Fruit fly (Drosophila melanogaster) whole organism, embryonic: ENCODE results near the gene Rack1.

ENCODE experiments used
- B-H2 ChIP-seq: fragments of 200-800 bp; sonication (Bioruptor generic); optimal IDR thresholded peaks from 2 replicates; lab custom pipeline; 2018; ENCODE audit warnings: missing biosample characterization, mild to moderate bottlenecking, missing genetic modification characterization
- CG10267 ChIP-seq: fragments of 200-800 bp; sonication (Bioruptor generic); optimal IDR thresholded peaks from 2 replicates; lab custom pipeline; 2018; ENCODE audit warnings: missing biosample characterization, mild to moderate bottlenecking, missing genetic modification characterization, moderate library complexity
- CG12391 ChIP-seq: fragments of 200-800 bp; sonication (Bioruptor generic); optimal IDR thresholded peaks from 3 replicates; lab custom pipeline; 2018; ENCODE audit warnings: missing biosample characterization, mild to moderate bottlenecking, missing genetic modification characterization, moderate library complexity
- CG13287 ChIP-seq: fragments of 200-800 bp; sonication (Bioruptor generic); IDR thresholded peaks from 2 replicates; pipeline ENCODE4 v1.3.6; 2022; ENCODE audit warnings: missing biosample characterization, missing genetic modification characterization; ENCODE audit not compliant: partially characterized antibody
- CG1647 ChIP-seq: fragments of 200-800 bp; sonication (Bioruptor generic); optimal IDR thresholded peaks from 3 replicates; lab custom pipeline; 2016; ENCODE audit warnings: missing biosample characterization, missing genetic modification characterization
- CG17361 ChIP-seq: fragments of 200-800 bp; sonication (Bioruptor generic); IDR thresholded peaks from 3 replicates; pipeline ENCODE4 v1.3.6; 2022; ENCODE audit warnings: missing biosample characterization, missing genetic modification characterization
- CG18599 ChIP-seq: fragments of 200-800 bp; sonication (Bioruptor generic); optimal IDR thresholded peaks from 3 replicates; lab custom pipeline; 2017; ENCODE audit warnings: missing biosample characterization, missing genetic modification characterization, mild to moderate bottlenecking, moderate library complexity, missing genetic modification reagents
- CG18764 ChIP-seq: fragments of 200-800 bp; sonication (Bioruptor generic); optimal IDR thresholded peaks from 3 replicates; lab custom pipeline; 2016; ENCODE audit warnings: missing biosample characterization, missing genetic modification characterization
- CG2120 ChIP-seq: fragments of 200-800 bp; sonication (Bioruptor generic); optimal IDR thresholded peaks from 3 replicates; lab custom pipeline; 2016; ENCODE audit warnings: missing biosample characterization, missing genetic modification characterization
- CG2678 ChIP-seq: fragments of 200-800 bp; sonication (Bioruptor generic); optimal IDR thresholded peaks from 3 replicates; lab custom pipeline; 2019; ENCODE audit warnings: missing biosample characterization, mild to moderate bottlenecking, missing genetic modification characterization, moderate library complexity
- CG32767 ChIP-seq: fragments of 200-800 bp; sonication (Bioruptor generic); IDR thresholded peaks from 2 replicates; pipeline ENCODE4 v1.3.6; 2022; ENCODE audit warnings: missing biosample characterization, missing genetic modification characterization
- CG6689 ChIP-seq: fragments of 200-800 bp; sonication (Bioruptor generic); IDR thresholded peaks from 2 replicates; pipeline ENCODE4 v1.3.6; 2022; ENCODE audit warnings: missing biosample characterization, missing genetic modification characterization
- CG9215 ChIP-seq: fragments of 200-800 bp; sonication (Bioruptor generic); IDR thresholded peaks from 2 replicates; pipeline ENCODE4 v1.3.6; 2022; ENCODE audit warnings: missing biosample characterization, missing genetic modification characterization
- CG9817 ChIP-seq: fragments of 200-800 bp; sonication (Bioruptor generic); optimal IDR thresholded peaks from 2 replicates; lab custom pipeline; 2018; ENCODE audit warnings: missing biosample characterization, mild to moderate bottlenecking, missing genetic modification characterization, moderate library complexity
- CkIIα-i1 ChIP-seq: fragments of 200-800 bp; sonication (Bioruptor generic); IDR thresholded peaks from 2 replicates; pipeline ENCODE4 v1.3.6; 2022; ENCODE audit warnings: missing biosample characterization, missing genetic modification characterization
- Dip2 ChIP-seq: fragments of 200-800 bp; sonication (Bioruptor generic); IDR thresholded peaks from 2 replicates; pipeline ENCODE4 v1.3.6; 2022; ENCODE audit warnings: missing biosample characterization, missing genetic modification characterization
- Ets65A ChIP-seq: fragments of 200-800 bp; sonication (Bioruptor generic); peaks from one replicate; lab custom pipeline; 2016; ENCODE audit warnings: missing biosample characterization, missing genetic modification characterization
- H15 ChIP-seq: fragments of 200-800 bp; sonication (Bioruptor generic); IDR thresholded peaks from 3 replicates; pipeline ENCODE4 v1.3.6; 2022; ENCODE audit warnings: missing biosample characterization, missing genetic modification characterization
- Hr51 ChIP-seq, 2 experiments: fragments of 200-800 bp; sonication (Bioruptor generic); optimal IDR thresholded peaks; 2 replicates in 1 of 2; 3 replicates in 1 of 2; lab custom pipeline; 2016 to 2018; ENCODE audit warnings: missing biosample characterization in 2 of 2, missing genetic modification characterization in 2 of 2, mild to moderate bottlenecking in 1 of 2, moderate library complexity in 1 of 2
- Med ChIP-seq: fragments of 200-800 bp; sonication (Bioruptor generic); peaks from one replicate; lab custom pipeline; 2016; ENCODE audit warnings: missing biosample characterization, missing genetic modification characterization, mild to moderate bottlenecking, inconsistent platforms, moderate library complexity
- Opbp ChIP-seq: fragments of 200-800 bp; sonication (Bioruptor generic); IDR thresholded peaks from 3 replicates; pipeline ENCODE4 v1.3.6; 2022; ENCODE audit warnings: missing biosample characterization, missing genetic modification characterization; ENCODE audit not compliant: partially characterized antibody
- TFAM ChIP-seq: fragments of 200-800 bp; sonication (Bioruptor generic); optimal IDR thresholded peaks from 2 replicates; lab custom pipeline; 2017; ENCODE audit warnings: missing biosample characterization, missing genetic modification characterization, inconsistent platforms
- YL-1 ChIP-seq: fragments of 200-800 bp; sonication (Bioruptor generic); optimal IDR thresholded peaks from 3 replicates; lab custom pipeline; 2017; ENCODE audit warnings: missing biosample characterization, mild to moderate bottlenecking, missing genetic modification characterization
- az2 ChIP-seq: fragments of 200-800 bp; sonication (Bioruptor generic); optimal IDR thresholded peaks from 3 replicates; lab custom pipeline; 2016; ENCODE audit warnings: missing biosample characterization, missing genetic modification characterization
- chinmo ChIP-seq: fragments of 200-800 bp; sonication (Bioruptor generic); IDR thresholded peaks from 4 replicates; pipeline ENCODE4 v1.3.6; 2022; ENCODE audit warnings: missing biosample characterization, missing genetic modification characterization; ENCODE audit not compliant: partially characterized antibody
- crol ChIP-seq: fragments of 200-800 bp; sonication (Bioruptor generic); IDR thresholded peaks from 2 replicates; pipeline ENCODE4 v1.3.6; 2022; ENCODE audit warnings: missing biosample characterization, missing genetic modification characterization
- dmrt11E ChIP-seq: fragments of 200-800 bp; sonication (Bioruptor generic); optimal IDR thresholded peaks from 3 replicates; lab custom pipeline; 2018; ENCODE audit warnings: missing biosample characterization, mild to moderate bottlenecking, missing genetic modification characterization, moderate library complexity
- fu2 ChIP-seq: fragments of 200-800 bp; sonication (Bioruptor generic); optimal IDR thresholded peaks from 2 replicates; lab custom pipeline; 2016; ENCODE audit warnings: missing biosample characterization, missing genetic modification characterization
- gem ChIP-seq: fragments of 200-800 bp; sonication (Bioruptor generic); optimal IDR thresholded peaks from 2 replicates; lab custom pipeline; 2019; ENCODE audit warnings: missing biosample characterization, mild to moderate bottlenecking, missing genetic modification characterization, moderate library complexity
- grau ChIP-seq: fragments of 200-800 bp; optimal IDR thresholded peaks from 3 replicates; lab custom pipeline; 2019; ENCODE audit warnings: missing biosample characterization, mild to moderate bottlenecking, missing genetic modification characterization, moderate library complexity
- h ChIP-seq: fragments of >200 bp; optimal IDR thresholded peaks from 2 replicates; lab custom pipeline; 2017
- pan ChIP-seq, 4 experiments: fragments of >200 bp in 3 of 4; fragments of 200-800 bp in 1 of 4; sonication (Bioruptor generic) in 1 of 4; optimal IDR thresholded peaks in 3 of 4; IDR thresholded peaks in 1 of 4; 2 replicates each; pipeline versions ENCODE4 v1.3.6 to Lab custom; 2017 to 2022; ENCODE audit warnings: missing biosample characterization in 2 of 4, missing genetic modification characterization in 2 of 4, mixed read lengths in 1 of 4
- pb ChIP-seq: fragments of 200-800 bp; sonication (Bioruptor generic); optimal IDR thresholded peaks from 3 replicates; lab custom pipeline; 2016; ENCODE audit warnings: missing biosample characterization, missing genetic modification characterization
- pfk ChIP-seq: fragments of 200-800 bp; sonication (Bioruptor generic); optimal IDR thresholded peaks from 2 replicates; lab custom pipeline; 2018; ENCODE audit warnings: missing biosample characterization, mild to moderate bottlenecking, missing genetic modification characterization, moderate library complexity
- row ChIP-seq: fragments of 200-800 bp; sonication (Bioruptor generic); IDR thresholded peaks from 3 replicates; pipeline ENCODE4 v1.3.6; 2022; ENCODE audit warnings: missing biosample characterization, missing genetic modification characterization
- sens ChIP-seq: fragments of 200-800 bp; sonication (Bioruptor generic); peaks from one replicate; lab custom pipeline; 2016; ENCODE audit warnings: missing biosample characterization, missing genetic modification characterization
- tio ChIP-seq: fragments of 200-800 bp; sonication (Bioruptor generic); optimal IDR thresholded peaks from 2 replicates; lab custom pipeline; 2017; ENCODE audit warnings: missing biosample characterization, missing genetic modification characterization, inconsistent platforms
- tup ChIP-seq: fragments of 200-800 bp; sonication (Bioruptor generic); optimal IDR thresholded peaks from 2 replicates; lab custom pipeline; 2016; ENCODE audit warnings: missing biosample characterization, mild to moderate bottlenecking, missing genetic modification characterization, moderate library complexity
- vvl ChIP-seq: fragments of 200-800 bp; sonication (Bioruptor generic); IDR thresholded peaks from 2 replicates; pipeline ENCODE4 v1.3.6; 2022; ENCODE audit warnings: missing biosample characterization, missing genetic modification characterization
- z ChIP-seq: fragments of 200-800 bp; sonication (Bioruptor generic); IDR thresholded peaks from 3 replicates; pipeline ENCODE4 v1.3.6; 2022; ENCODE audit warnings: missing biosample characterization, missing genetic modification characterization

The Rack1 gene

DNA sequence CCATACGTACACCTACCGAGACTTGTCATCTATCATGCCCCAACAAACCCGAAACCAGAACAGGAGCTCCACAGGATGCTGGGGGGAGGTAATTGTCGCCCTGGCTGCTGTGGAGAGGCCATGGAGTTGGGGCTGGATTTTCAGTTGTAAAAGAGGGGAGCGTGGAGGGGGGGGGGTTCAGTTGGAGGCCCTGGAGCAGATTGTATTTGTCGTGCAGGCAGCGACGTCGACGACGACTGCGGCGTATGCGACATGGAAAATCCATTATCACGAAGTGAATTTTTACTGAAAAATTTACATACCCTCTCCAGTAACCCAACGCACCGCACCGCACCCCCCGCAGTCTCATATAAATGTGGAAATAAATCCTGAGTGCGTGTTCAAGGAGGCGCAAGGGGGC, 6.5 kb upstream of the Rack1 start (continued):
- TF ChIP-seq CG13287 (GFP tag; lab: Robert Waterston, UW) (no peak), CG9215 (GFP tag; lab: Robert Waterston, UW) (no peak), Ets65A (GFP tag; lab: Kevin White, UChicago) (peak; percentile 42), TFAM (no peak), az2 (GFP tag; lab: Kevin White, UChicago) (no peak), Dip2 (GFP tag; lab: Robert Waterston, UW) (no peak), chinmo (GFP tag; lab: Robert Waterston, UW) (0 out of 4 replicates have a peak, but pooled peaks have one; percentile 27), B-H2 (GFP tag; lab: Kevin White, UChicago) (no peak), H15 (GFP tag; lab: Robert Waterston, UW) (peak; percentile 15; the same call in 1 of the 3 replicates), Opbp (GFP tag; lab: Robert Waterston, UW) (no peak), CG1647 (no peak), pb (GFP tag; lab: Kevin White, UChicago) (no peak), fu2 (GFP tag; lab: Kevin White, UChicago) (no peak), Med (GFP tag; lab: Kevin White, UChicago) (peak; percentile 69), CG32767 (GFP tag; lab: Robert Waterston, UW) (no peak), crol (peak; percentile 83), CG10267 (tag; lab: Kevin White, UChicago) (no peak), z (GFP tag; lab: Robert Waterston, UW) (no peak), YL-1 (GFP tag; lab: Kevin White, UChicago) (no peak), tio (GFP tag; lab: Kevin White, UChicago) (no peak)

DNA sequence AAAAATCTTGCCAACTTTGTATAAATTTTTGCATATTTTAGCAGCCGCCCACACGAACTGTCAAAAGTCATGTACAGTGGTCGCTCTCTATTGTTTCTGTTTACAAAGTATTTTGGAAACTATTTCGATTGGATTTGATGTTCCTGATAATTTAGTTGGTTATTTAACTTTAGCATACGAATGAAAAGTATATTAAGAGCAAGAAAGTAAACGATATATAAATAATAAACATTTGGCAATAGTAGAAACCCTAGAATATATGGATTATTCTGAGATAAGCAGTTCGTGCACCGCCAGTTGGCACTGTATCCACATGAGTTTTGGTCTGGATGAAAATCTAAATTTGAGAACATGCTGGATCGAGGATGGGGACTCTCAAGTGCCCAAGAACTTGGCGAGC, 6.1 kb upstream of the Rack1 start:
- 0 out of 3 replicates have a peak, but pooled peaks have one; percentile 13 for TF ChIP-seq CG17361 (GFP tag; lab: Robert Waterston, UW)
- no peak for TF ChIP-seq tup (GFP tag; lab: Kevin White, UChicago)
- TF ChIP-seq h (lab: Kevin White, UChicago) = no peak
- TF ChIP-seq CG6689 (GFP tag; lab: Robert Waterston, UW) = 0 out of 2 replicates have a peak, but pooled peaks have one; percentile 13
- TF ChIP-seq sens = peak; percentile 75
- peak; percentile 16 for TF ChIP-seq gem
- TF ChIP-seq pfk = no peak
- TF ChIP-seq dmrt11E (tag; lab: Kevin White, UChicago) = no peak
- no peak for TF ChIP-seq CG12391 (tag; lab: Kevin White, UChicago)
- TF ChIP-seq Hr51 (GFP tag; optimal IDR thresholded peaks at IDR 0.05; lab: Kevin White, UChicago) = peak in 1 of 2 experiments; percentile 37
- peak; percentile 72 for TF ChIP-seq grau (tag; lab: Kevin White, UChicago)
- TF ChIP-seq CkIIα-i1 = no peak
- peak; percentile 32 for TF ChIP-seq CG2120
- TF ChIP-seq CG18764 (GFP tag; lab: Kevin White, UChicago) = no peak
- peak; percentile 54 for TF ChIP-seq row
- TF ChIP-seq vvl (GFP tag; lab: Robert Waterston, UW) = 0 out of 2 replicates have a peak, but pooled peaks have one; percentile 8
- TF ChIP-seq CG9817 (tag; lab: Kevin White, UChicago) = no peak
- no peak for TF ChIP-seq pan (optimal IDR thresholded peaks at IDR 0.05; lab: Kevin White, UChicago)
- no peak for TF ChIP-seq pan (GFP tag; optimal IDR thresholded peaks at IDR 0.05 in 1 of 2, IDR thresholded peaks at IDR 0.05 in 1 of 2)
- peak; percentile 16 for TF ChIP-seq CG2678 (tag; lab: Kevin White, UChicago)
- peak; percentile 30 for TF ChIP-seq CG18599
